Fruit fly (Drosophila melanogaster): Measurements from ENCODE around the gene yellow-k.

Gene yellow-k

dm6 chr3L:15535800-15536225, 15.4 kb downstream of the yellow-k start:
- TF ChIP-seq kni (GFP tag; optimal IDR thresholded peaks at IDR 0.05), result peak; percentile 70
- TF ChIP-seq CG7271 (tag; optimal IDR thresholded peaks at IDR 0.05), result no peak
- peak; percentile 52 for TF ChIP-seq nom (GFP tag; optimal IDR thresholded peaks at IDR 0.05)
- TF ChIP-seq NC2α (GFP tag; optimal IDR thresholded peaks at IDR 0.05), result no peak
- peak; percentile 53 to 57 for TF ChIP-seq Trl (optimal IDR thresholded peaks at IDR 0.05)
- TF ChIP-seq Trl (GFP tag; optimal IDR thresholded peaks at IDR 0.05), result no peak
- TF ChIP-seq CG13894 (tag; optimal IDR thresholded peaks at IDR 0.05), result peak; percentile 5
- TF ChIP-seq scrt (GFP tag; optimal IDR thresholded peaks at IDR 0.05), result peak; percentile 95
- TF ChIP-seq abd-A (tag; optimal IDR thresholded peaks at IDR 0.05), result peak; percentile 56
- TF ChIP-seq CG33557 (GFP tag; optimal IDR thresholded peaks at IDR 0.05), result no peak
- peak; percentile 56 for TF ChIP-seq sqz (GFP tag; optimal IDR thresholded peaks at IDR 0.05)
- no peak for TF ChIP-seq yki (optimal IDR thresholded peaks at IDR 0.05)
- peak; percentile 42 for TF ChIP-seq Nf-YC (tag; optimal IDR thresholded peaks at IDR 0.05)
- peak; percentile 47 for TF ChIP-seq Nf-YB (GFP tag; optimal IDR thresholded peaks at IDR 0.05)
- no peak for TF ChIP-seq CG11247 (GFP tag; IDR thresholded peaks at IDR 0.05)
- peak; percentile 38 for TF ChIP-seq sens (GFP tag)
- TF ChIP-seq BEAF-32 (GFP tag; optimal IDR thresholded peaks at IDR 0.05), result no peak
- peak; percentile 86 for TF ChIP-seq cg (GFP tag; optimal IDR thresholded peaks at IDR 0.05)
- no peak for TF ChIP-seq Scr (GFP tag; IDR thresholded peaks at IDR 0.05; ENCODE audit: partially characterized antibody)
- TF ChIP-seq Dad (GFP tag; optimal IDR thresholded peaks at IDR 0.05), result no peak
- no peak for TF ChIP-seq B-H1 (GFP tag; IDR thresholded peaks at IDR 0.05)
- TF ChIP-seq NK7.1 (GFP tag; optimal IDR thresholded peaks at IDR 0.05), result no peak
- peak; percentile 75 for TF ChIP-seq CG3163 (GFP tag; optimal IDR thresholded peaks at IDR 0.05)
- no peak for TF ChIP-seq H2.0 (GFP tag; IDR thresholded peaks at IDR 0.05)
- peak; percentile 54 for TF ChIP-seq CG5180 (GFP tag; optimal IDR thresholded peaks at IDR 0.05)
- TF ChIP-seq nerfin-1 (tag; optimal IDR thresholded peaks at IDR 0.05), result peak; percentile 53
- 0 out of 3 replicates have a peak, but pooled peaks have one; percentile 16 for TF ChIP-seq zfh1 (GFP tag; IDR thresholded peaks at IDR 0.05)
- no peak for TF ChIP-seq Bdp1 (GFP tag; optimal IDR thresholded peaks at IDR 0.05)
- no peak for TF ChIP-seq fd64A (GFP tag; optimal IDR thresholded peaks at IDR 0.05)
- TF ChIP-seq kah (GFP tag; optimal IDR thresholded peaks at IDR 0.05), result peak; percentile 83

- peak; percentile 35 for TF ChIP-seq exex (tag; optimal IDR thresholded peaks at IDR 0.05)
- peak; percentile 70; the same call in 2 of the 3 replicates for TF ChIP-seq CG2199 (GFP tag; IDR thresholded peaks at IDR 0.05)
- no peak for TF ChIP-seq unc-4 (GFP tag; IDR thresholded peaks at IDR 0.05; ENCODE audit: partially characterized antibody)
- TF ChIP-seq CG4854 (GFP tag; optimal IDR thresholded peaks at IDR 0.05), result no peak
- peak in 1 of 2 experiments; percentile 65 for TF ChIP-seq Hr78 (GFP tag; optimal IDR thresholded peaks at IDR 0.05)
These were observed 16.1 kb downstream of the yellow-k start for dm6 chr3L:15536550-15536949.

- TF ChIP-seq CG6854 (GFP tag; optimal IDR thresholded peaks at IDR 0.05) (peak; percentile 54), Nf-YA (GFP tag; IDR thresholded peaks at IDR 0.05) (no peak), CG13424 (tag; optimal IDR thresholded peaks at IDR 0.05) (peak; percentile 71), fd102C (GFP tag; optimal IDR thresholded peaks at IDR 0.05) (no peak), lmd (GFP tag; IDR thresholded peaks at IDR 0.05) (peak; percentile 67), unpg (GFP tag; optimal IDR thresholded peaks at IDR 0.05) (peak; percentile 75), cad (GFP tag; optimal IDR thresholded peaks at IDR 0.05) (no peak), ro (GFP tag; IDR thresholded peaks at IDR 0.05) (no peak), CG6689 (GFP tag; IDR thresholded peaks at IDR 0.05) (peak; percentile 78), Elba2 (GFP tag; optimal IDR thresholded peaks at IDR 0.05) (no peak), Dll (GFP tag; IDR thresholded peaks at IDR 0.05; ENCODE audit: partially characterized antibody) (no peak), klu (GFP tag; IDR thresholded peaks at IDR 0.05) (peak; percentile 44; the same call in 1 of the 2 replicates), CG11398 (GFP tag; optimal IDR thresholded peaks at IDR 0.05) (peak; percentile 1), HmgD (GFP tag; optimal IDR thresholded peaks at IDR 0.05) (no peak), CkIIα-i1 (GFP tag; IDR thresholded peaks at IDR 0.05) (no peak)
These were observed 17.6 kb downstream of the yellow-k start for dm6 chr3L:15537916-15538581.

All from whole organism, embryonic.